Worm (Caenorhabditis elegans) whole organism, L2 larva: ENCODE results near the gene lir-1.

Experiments used
- blmp-1 ChIP-seq: sonication (generic microtip); optimal IDR thresholded peaks from 2 replicates; lab custom pipeline; 2017; ENCODE audit warnings: missing genetic modification characterization, mild to moderate bottlenecking, missing compliant biosample characterization, antibody characterized with exemption, moderate library complexity; ENCODE audit not compliant: insufficient read depth
- fos-1 ChIP-seq: fragments of 150-350 bp; optimal IDR thresholded peaks from 2 replicates; lab custom pipeline; 2014; ENCODE audit warnings: missing biosample characterization, missing genetic modification characterization
- lin-39 ChIP-seq: fragments of 150-350 bp; optimal IDR thresholded peaks from 2 replicates; lab custom pipeline; 2014; ENCODE audit warnings: missing biosample characterization, missing genetic modification reagents, missing genetic modification characterization
- nhr-6 ChIP-seq: fragments of 150-350 bp; optimal IDR thresholded peaks from 2 replicates; lab custom pipeline; 2014; ENCODE audit warnings: missing biosample characterization, missing genetic modification characterization

DNA sequence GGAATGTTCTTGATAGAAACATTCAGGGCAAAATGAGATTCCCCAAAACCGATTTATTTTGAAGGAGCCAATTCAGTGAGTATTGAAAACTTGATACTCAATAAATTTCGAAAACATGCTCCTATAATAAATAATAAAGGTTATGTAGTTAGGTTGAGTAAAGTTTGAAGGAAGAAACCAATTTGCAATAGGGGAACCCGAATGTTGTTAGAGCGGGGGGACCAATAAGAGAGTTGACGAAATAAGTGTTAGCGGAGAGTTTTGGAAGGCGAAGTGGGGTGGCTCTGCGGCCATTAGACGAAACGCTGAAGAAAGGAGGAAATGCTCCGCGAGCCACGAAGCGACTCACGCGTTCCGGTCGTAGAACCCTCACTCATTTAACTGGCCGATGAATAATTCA lies 46.8 kb upstream of the lir-1 start:
- TF ChIP-seq nhr-6 (no peak), fos-1 (tag; lab: Kevin White, UChicago) (no peak), blmp-1 (tag; lab: Kevin White, UChicago) (no peak), lin-39 (tag; lab: Kevin White, UChicago) (no peak)
